Fruit fly (Drosophila melanogaster) Kc167 (cell line): ENCODE results near the gene stas.

Source experiments
- Sin3A ChIP-seq: fragments of >200 bp; optimal IDR thresholded peaks from 2 replicates; lab custom pipeline; 2018; ENCODE audit warnings: missing external identifiers
- insv ChIP-seq: fragments of >200 bp; optimal IDR thresholded peaks from 3 replicates; lab custom pipeline; 2018; ENCODE audit warnings: missing external identifiers
- psq ChIP-seq: fragments of >200 bp; optimal IDR thresholded peaks from 2 replicates; lab custom pipeline; 2017; ENCODE audit warnings: missing external identifiers

dm6 chrX:17636001-17636400 is 8.3 kb upstream of the stas start, which contains the start of the genes CG8289 and CG5800:
- TF ChIP-seq psq (lab: Kevin White, UChicago) (no peak), insv (no peak), Sin3A (lab: Kevin White, UChicago) (no peak)
